Fruit fly (Drosophila melanogaster) whole organism, embryonic: ENCODE measurements around the gene Crz.

Experiments used
- Asciz ChIP-seq: fragments of 200-800 bp; sonication (Bioruptor generic); optimal IDR thresholded peaks from 2 replicates; lab custom pipeline; 2017; ENCODE audit warnings: missing biosample characterization, mild to moderate bottlenecking, missing genetic modification characterization, missing genetic modification reagents
- B-H2 ChIP-seq: fragments of 200-800 bp; sonication (Bioruptor generic); optimal IDR thresholded peaks from 2 replicates; lab custom pipeline; 2018; ENCODE audit warnings: missing biosample characterization, mild to moderate bottlenecking, missing genetic modification characterization
- CG10267 ChIP-seq: fragments of 200-800 bp; sonication (Bioruptor generic); optimal IDR thresholded peaks from 2 replicates; lab custom pipeline; 2018; ENCODE audit warnings: missing biosample characterization, mild to moderate bottlenecking, missing genetic modification characterization, moderate library complexity
- CG10979 ChIP-seq: fragments of 200-800 bp; sonication (Bioruptor generic); optimal IDR thresholded peaks from 2 replicates; lab custom pipeline; 2018; ENCODE audit warnings: missing biosample characterization, mild to moderate bottlenecking, missing genetic modification characterization, moderate library complexity
- CG11560 ChIP-seq: fragments of 200-800 bp; sonication (Bioruptor generic); IDR thresholded peaks from 3 replicates; pipeline ENCODE4 v1.3.6; 2022; ENCODE audit warnings: missing biosample characterization, missing genetic modification characterization
- CG12391 ChIP-seq: fragments of 200-800 bp; sonication (Bioruptor generic); optimal IDR thresholded peaks from 3 replicates; lab custom pipeline; 2018; ENCODE audit warnings: missing biosample characterization, mild to moderate bottlenecking, missing genetic modification characterization, moderate library complexity
- CG13424 ChIP-seq: fragments of 200-800 bp; sonication (Bioruptor generic); optimal IDR thresholded peaks from 2 replicates; lab custom pipeline; 2019; ENCODE audit warnings: missing biosample characterization, mild to moderate bottlenecking, missing genetic modification characterization, moderate library complexity
- CG15514 ChIP-seq: fragments of 200-800 bp; sonication (Bioruptor generic); optimal IDR thresholded peaks from 3 replicates; lab custom pipeline; 2017; ENCODE audit warnings: missing biosample characterization, missing genetic modification characterization, mild to moderate bottlenecking, moderate library complexity, missing genetic modification reagents
- CG17359 ChIP-seq: fragments of 200-800 bp; sonication (Bioruptor generic); optimal IDR thresholded peaks from 3 replicates; lab custom pipeline; 2018; ENCODE audit warnings: missing biosample characterization, mild to moderate bottlenecking, missing genetic modification characterization, moderate library complexity
- CG17612 ChIP-seq: fragments of 200-800 bp; sonication (Bioruptor generic); IDR thresholded peaks from 2 replicates; pipeline ENCODE4 v1.3.6; 2022; ENCODE audit warnings: missing biosample characterization, missing genetic modification characterization
- CG18476 ChIP-seq: fragments of 200-800 bp; sonication (Bioruptor generic); optimal IDR thresholded peaks from 2 replicates; lab custom pipeline; 2016; ENCODE audit warnings: missing biosample characterization, mild to moderate bottlenecking, missing genetic modification characterization
- CG2120 ChIP-seq: fragments of 200-800 bp; sonication (Bioruptor generic); optimal IDR thresholded peaks from 3 replicates; lab custom pipeline; 2016; ENCODE audit warnings: missing biosample characterization, missing genetic modification characterization
- CG2678 ChIP-seq: fragments of 200-800 bp; sonication (Bioruptor generic); optimal IDR thresholded peaks from 3 replicates; lab custom pipeline; 2019; ENCODE audit warnings: missing biosample characterization, mild to moderate bottlenecking, missing genetic modification characterization, moderate library complexity
- CG2875 ChIP-seq: fragments of 200-800 bp; sonication (Bioruptor generic); optimal IDR thresholded peaks from 2 replicates; lab custom pipeline; 2017; ENCODE audit warnings: missing biosample characterization, mild to moderate bottlenecking, missing genetic modification characterization, missing genetic modification reagents
- CG30403 ChIP-seq: fragments of 200-800 bp; sonication (Bioruptor generic); optimal IDR thresholded peaks from 3 replicates; lab custom pipeline; 2016; ENCODE audit warnings: missing biosample characterization, missing genetic modification characterization
- CG31365 ChIP-seq: fragments of 200-800 bp; sonication (Bioruptor generic); optimal IDR thresholded peaks from 2 replicates; lab custom pipeline; 2018; ENCODE audit warnings: missing biosample characterization, mild to moderate bottlenecking, missing genetic modification characterization
- CG3281 ChIP-seq: fragments of 200-800 bp; sonication (Bioruptor generic); optimal IDR thresholded peaks from 3 replicates; lab custom pipeline; 2017; ENCODE audit warnings: missing biosample characterization, mild to moderate bottlenecking, missing genetic modification characterization
- CG4282 ChIP-seq: fragments of 200-800 bp; sonication (Bioruptor generic); optimal IDR thresholded peaks from 2 replicates; lab custom pipeline; 2016; ENCODE audit warnings: missing biosample characterization, missing genetic modification characterization
- CG4424 ChIP-seq: fragments of 200-800 bp; sonication (Bioruptor generic); optimal IDR thresholded peaks from 3 replicates; lab custom pipeline; 2016; ENCODE audit warnings: missing biosample characterization, missing genetic modification characterization
- CG4820 ChIP-seq: fragments of 200-800 bp; sonication (Bioruptor generic); optimal IDR thresholded peaks from 3 replicates; lab custom pipeline; 2016; ENCODE audit warnings: missing biosample characterization, missing genetic modification characterization
- CG6683 ChIP-seq: fragments of 200-800 bp; sonication (Bioruptor generic); optimal IDR thresholded peaks from 2 replicates; lab custom pipeline; 2017; ENCODE audit warnings: missing biosample characterization, mild to moderate bottlenecking, missing genetic modification characterization, missing genetic modification reagents
- CG7745 ChIP-seq: fragments of 200-800 bp; sonication (Bioruptor generic); optimal IDR thresholded peaks from 2 replicates; lab custom pipeline; 2018; ENCODE audit warnings: missing biosample characterization, mild to moderate bottlenecking, missing genetic modification characterization, moderate library complexity
- CG7839 ChIP-seq: fragments of 200-800 bp; sonication (Bioruptor generic); optimal IDR thresholded peaks from 3 replicates; lab custom pipeline; 2018; ENCODE audit warnings: missing biosample characterization, mild to moderate bottlenecking, missing genetic modification characterization, moderate library complexity
- CG7928 ChIP-seq: fragments of 200-800 bp; sonication (Bioruptor generic); optimal IDR thresholded peaks from 2 replicates; lab custom pipeline; 2017; ENCODE audit warnings: missing biosample characterization, mild to moderate bottlenecking, missing genetic modification characterization
- CG9437 ChIP-seq: fragments of 200-800 bp; sonication (Bioruptor generic); optimal IDR thresholded peaks from 2 replicates; lab custom pipeline; 2018; ENCODE audit warnings: missing biosample characterization, mild to moderate bottlenecking, missing genetic modification characterization
- CkIIα-i1 ChIP-seq: fragments of 200-800 bp; sonication (Bioruptor generic); IDR thresholded peaks from 2 replicates; pipeline ENCODE4 v1.3.6; 2022; ENCODE audit warnings: missing biosample characterization, missing genetic modification characterization
- Gug ChIP-seq: fragments of 200-800 bp; sonication (Bioruptor generic); IDR thresholded peaks from 4 replicates; pipeline ENCODE4 v1.3.6; 2022; ENCODE audit warnings: missing biosample characterization, missing genetic modification characterization
- Hmr ChIP-seq: fragments of 200-800 bp; sonication (Bioruptor generic); optimal IDR thresholded peaks from 3 replicates; lab custom pipeline; 2017; ENCODE audit warnings: mild to moderate bottlenecking, missing biosample characterization, missing genetic modification reagents, missing genetic modification characterization
- MTF-1 ChIP-seq: fragments of 200-800 bp; sonication (Bioruptor generic); optimal IDR thresholded peaks from 2 replicates; lab custom pipeline; 2018; ENCODE audit warnings: missing biosample characterization, mild to moderate bottlenecking, missing genetic modification characterization, borderline replicate concordance
- Scr ChIP-seq: fragments of 200-800 bp; sonication (Bioruptor generic); IDR thresholded peaks from 2 replicates; pipeline ENCODE4 v1.3.6; 2022; ENCODE audit warnings: missing biosample characterization, missing genetic modification characterization; ENCODE audit not compliant: partially characterized antibody
- Sox100B ChIP-seq: fragments of 200-800 bp; sonication (Bioruptor generic); optimal IDR thresholded peaks from 3 replicates; lab custom pipeline; 2018; ENCODE audit warnings: missing biosample characterization, mild to moderate bottlenecking, missing genetic modification characterization
- ara ChIP-seq: fragments of 200-800 bp; sonication (Bioruptor generic); IDR thresholded peaks from 2 replicates; pipeline ENCODE4 v1.3.6; 2022; ENCODE audit warnings: missing biosample characterization, missing genetic modification characterization
- caup ChIP-seq: fragments of 200-800 bp; sonication (Bioruptor generic); optimal IDR thresholded peaks from 3 replicates; lab custom pipeline; 2017; ENCODE audit warnings: missing biosample characterization, mild to moderate bottlenecking, missing genetic modification characterization, moderate library complexity; ENCODE audit not compliant: severe bottlenecking
- cg ChIP-seq: fragments of 200-800 bp; sonication (Bioruptor generic); optimal IDR thresholded peaks from 3 replicates; lab custom pipeline; 2019; ENCODE audit warnings: missing biosample characterization, mild to moderate bottlenecking, missing genetic modification characterization, moderate library complexity
- cwo ChIP-seq: fragments of 200-800 bp; sonication (Bioruptor generic); optimal IDR thresholded peaks from 3 replicates; lab custom pipeline; 2017; ENCODE audit warnings: missing biosample characterization, missing genetic modification characterization, mild to moderate bottlenecking, moderate library complexity, missing genetic modification reagents
- eve ChIP-seq, 2 experiments: fragments of >200 bp; optimal IDR thresholded peaks; 2 replicates each; lab custom pipeline; 2017; ENCODE audit warnings: missing biosample characterization in 2 of 2, missing genetic modification characterization in 2 of 2
- fd102C ChIP-seq: fragments of 200-800 bp; sonication (Bioruptor generic); optimal IDR thresholded peaks from 2 replicates; lab custom pipeline; 2018; ENCODE audit warnings: missing biosample characterization, mild to moderate bottlenecking, missing genetic modification characterization, moderate library complexity
- fd3F ChIP-seq: fragments of 200-800 bp; sonication (Bioruptor generic); optimal IDR thresholded peaks from 2 replicates; lab custom pipeline; 2018; ENCODE audit warnings: missing biosample characterization, mild to moderate bottlenecking, missing genetic modification characterization, moderate library complexity
- gsb-n ChIP-seq: fragments of 200-800 bp; sonication (Bioruptor generic); optimal IDR thresholded peaks from 3 replicates; lab custom pipeline; 2018; ENCODE audit warnings: missing biosample characterization, mild to moderate bottlenecking, missing genetic modification characterization
- nom ChIP-seq: fragments of 200-800 bp; sonication (Bioruptor generic); optimal IDR thresholded peaks from 2 replicates; lab custom pipeline; 2017; ENCODE audit warnings: missing biosample characterization, missing genetic modification characterization, mild to moderate bottlenecking, moderate library complexity, missing genetic modification reagents
- onecut ChIP-seq: fragments of 200-800 bp; sonication (Bioruptor generic); IDR thresholded peaks from 2 replicates; pipeline ENCODE4 v1.3.6; 2022; ENCODE audit warnings: missing biosample characterization, missing genetic modification characterization
- phol ChIP-seq: fragments of 200-800 bp; sonication (Bioruptor generic); optimal IDR thresholded peaks from 3 replicates; lab custom pipeline; 2018; ENCODE audit warnings: missing biosample characterization, mild to moderate bottlenecking, missing genetic modification characterization, moderate library complexity
- rib ChIP-seq: fragments of 200-800 bp; sonication (Bioruptor generic); IDR thresholded peaks from 2 replicates; pipeline ENCODE4 v1.3.6; 2022; ENCODE audit warnings: missing biosample characterization, missing genetic modification characterization
- shn ChIP-seq: fragments of 200-800 bp; sonication (Bioruptor generic); optimal IDR thresholded peaks from 3 replicates; lab custom pipeline; 2016; ENCODE audit warnings: missing biosample characterization, missing genetic modification characterization
- sisA ChIP-seq: fragments of 200-800 bp; sonication (Bioruptor generic); IDR thresholded peaks from 2 replicates; pipeline ENCODE4 v1.3.6; 2022; ENCODE audit warnings: missing biosample characterization, missing genetic modification characterization
- sug ChIP-seq: fragments of 200-800 bp; optimal IDR thresholded peaks from 2 replicates; lab custom pipeline; 2019; ENCODE audit warnings: missing biosample characterization, mild to moderate bottlenecking, missing genetic modification characterization, moderate library complexity
- tap ChIP-seq: fragments of 200-800 bp; optimal IDR thresholded peaks from 3 replicates; lab custom pipeline; 2019; ENCODE audit warnings: missing biosample characterization, mild to moderate bottlenecking, missing genetic modification characterization, moderate library complexity
- trem ChIP-seq: fragments of 200-800 bp; optimal IDR thresholded peaks from 3 replicates; lab custom pipeline; 2019; ENCODE audit warnings: missing biosample characterization, mild to moderate bottlenecking, missing genetic modification characterization, moderate library complexity

The Crz gene

DNA sequence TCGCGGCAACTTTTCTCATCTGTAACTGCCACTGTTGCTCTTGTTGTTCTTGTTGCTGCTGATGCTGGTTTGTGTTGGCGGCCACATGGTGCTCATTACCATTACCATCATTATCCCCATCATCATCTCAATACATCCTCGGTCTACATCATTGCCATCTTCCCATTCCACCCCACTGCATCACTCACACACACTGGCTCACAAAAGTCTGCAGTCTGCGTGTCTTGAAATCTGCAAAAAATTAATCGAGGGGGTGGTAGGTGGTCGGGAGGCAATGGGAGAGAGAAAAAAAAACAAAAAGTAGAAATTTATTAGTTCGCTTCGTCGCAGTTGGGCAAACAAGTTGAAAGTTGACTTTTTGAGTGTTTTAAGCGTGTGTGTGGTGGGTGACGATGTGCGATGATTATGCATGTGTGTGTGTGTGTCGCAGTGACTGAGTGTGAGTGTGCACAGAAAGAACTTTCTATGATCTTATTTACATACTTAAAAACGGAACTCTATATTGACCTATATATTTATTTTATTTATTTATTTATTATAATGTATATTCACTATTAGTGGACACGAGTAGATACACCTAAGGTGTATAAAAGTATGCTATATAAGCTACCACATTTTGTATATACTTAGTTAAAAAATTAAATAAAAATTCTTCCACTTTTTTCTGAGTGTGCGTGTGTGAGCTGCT, 35.2 kb upstream of the Crz start (continued):
- TF ChIP-seq CG30403: peak; percentile 22
- TF ChIP-seq CG10979 (tag; lab: Kevin White, UChicago): peak; percentile 52
- TF ChIP-seq CG2678 (tag; lab: Kevin White, UChicago): peak; percentile 65
- peak; percentile 38 for TF ChIP-seq cwo
- TF ChIP-seq cg (GFP tag; lab: Kevin White, UChicago): peak; percentile 57
- TF ChIP-seq caup: peak; percentile 13
- no peak for TF ChIP-seq onecut
- no peak for TF ChIP-seq CG7928 (GFP tag; lab: Kevin White, UChicago)
- no peak for TF ChIP-seq CG18476 (GFP tag; lab: Kevin White, UChicago)
- no peak for TF ChIP-seq CG4282 (GFP tag; lab: Kevin White, UChicago)
- TF ChIP-seq B-H2: no peak
- TF ChIP-seq eve (GFP tag; optimal IDR thresholded peaks at IDR 0.05; lab: Kevin White, UChicago): no peak
- TF ChIP-seq CkIIα-i1 (GFP tag; lab: Robert Waterston, UW): no peak
- TF ChIP-seq gsb-n (tag; lab: Kevin White, UChicago): peak; percentile 22
- TF ChIP-seq ara: no peak
- TF ChIP-seq CG17612 (GFP tag; lab: Robert Waterston, UW): 0 out of 2 replicates have a peak, but pooled peaks have one; percentile 19
- no peak for TF ChIP-seq shn (GFP tag; lab: Kevin White, UChicago)
- peak; percentile 39 for TF ChIP-seq Sox100B (GFP tag; lab: Kevin White, UChicago)
- no peak for TF ChIP-seq Gug (GFP tag; lab: Robert Waterston, UW)
- TF ChIP-seq rib (GFP tag; lab: Robert Waterston, UW): no peak
- TF ChIP-seq CG10267: peak; percentile 22
- TF ChIP-seq nom: no peak
- TF ChIP-seq Scr (GFP tag; lab: Robert Waterston, UW): no peak
- TF ChIP-seq CG4820 (GFP tag; lab: Kevin White, UChicago): no peak
- no peak for TF ChIP-seq CG6683 (GFP tag; lab: Kevin White, UChicago)
- peak; percentile 18 for TF ChIP-seq CG2875
- peak; percentile 46 for TF ChIP-seq CG17359 (tag; lab: Kevin White, UChicago)
- peak; percentile 35 for TF ChIP-seq CG13424
- TF ChIP-seq CG7839 (tag; lab: Kevin White, UChicago): peak; percentile 60
- TF ChIP-seq CG7745: no peak
- peak; percentile 49 for TF ChIP-seq Hmr (GFP tag; lab: Kevin White, UChicago)
- peak; percentile 11 for TF ChIP-seq CG12391 (tag; lab: Kevin White, UChicago)
- no peak for TF ChIP-seq fd3F (GFP tag; lab: Kevin White, UChicago)
- TF ChIP-seq CG4424 (GFP tag; lab: Kevin White, UChicago): peak; percentile 13
- no peak for TF ChIP-seq fd102C (GFP tag; lab: Kevin White, UChicago)
- peak; percentile 17 for TF ChIP-seq CG9437 (GFP tag; lab: Kevin White, UChicago)
- TF ChIP-seq tap (tag; lab: Kevin White, UChicago): no peak
- peak; percentile 50 for TF ChIP-seq CG3281 (GFP tag; lab: Kevin White, UChicago)
- no peak for TF ChIP-seq MTF-1
- TF ChIP-seq sug (tag; lab: Kevin White, UChicago): peak; percentile 5
- peak; percentile 10; the same call in 1 of the 2 replicates for TF ChIP-seq sisA (GFP tag; lab: Robert Waterston, UW)
- TF ChIP-seq Asciz (GFP tag; lab: Kevin White, UChicago): peak; percentile 17
- TF ChIP-seq phol (tag; lab: Kevin White, UChicago): peak; percentile 21
- TF ChIP-seq trem (tag; lab: Kevin White, UChicago): peak; percentile 24
- TF ChIP-seq CG11560: no peak
- no peak for TF ChIP-seq CG31365 (tag; lab: Kevin White, UChicago)
- no peak for TF ChIP-seq CG15514 (GFP tag; lab: Kevin White, UChicago)
- no peak for TF ChIP-seq CG2120 (GFP tag; lab: Kevin White, UChicago)
